Worm (Caenorhabditis elegans) whole organism, late embryonic: ENCODE data around the gene arl-6.

Experiments
- C38D4.7 ChIP-seq: fragments of 200-800 bp; sonication (Bioruptor generic); optimal IDR thresholded peaks from 2 replicates; lab custom pipeline; 2018; ENCODE audit warnings: mild to moderate bottlenecking, missing genetic modification characterization, moderate library complexity, missing compliant biosample characterization
- K02D7.2 ChIP-seq: sonication (generic microtip); optimal IDR thresholded peaks from 2 replicates; lab custom pipeline; 2017; ENCODE audit warnings: mild to moderate bottlenecking, missing genetic modification characterization, missing compliant biosample characterization
- K09A11.1 ChIP-seq: sonication (generic microtip); optimal IDR thresholded peaks from 2 replicates; lab custom pipeline; 2017; ENCODE audit warnings: antibody characterized with exemption, mild to moderate bottlenecking, missing genetic modification characterization, missing compliant biosample characterization; ENCODE audit not compliant: insufficient read depth
- T23F11.4 ChIP-seq: fragments of 200-800 bp; sonication (Bioruptor generic); optimal IDR thresholded peaks from 2 replicates; lab custom pipeline; 2018; ENCODE audit warnings: mild to moderate bottlenecking, missing genetic modification characterization, missing compliant biosample characterization
- ceh-2 ChIP-seq: sonication (generic microtip); optimal IDR thresholded peaks from 2 replicates; lab custom pipeline; 2016; ENCODE audit warnings: missing genotype, missing genetic modification characterization, missing compliant biosample characterization
- ceh-30 ChIP-seq: fragments of 150-350 bp; optimal IDR thresholded peaks from 2 replicates; lab custom pipeline; 2014; ENCODE audit warnings: missing biosample characterization, missing genetic modification characterization
- ceh-31 ChIP-seq: sonication (generic microtip); optimal IDR thresholded peaks from 2 replicates; lab custom pipeline; 2016; ENCODE audit warnings: missing genetic modification characterization, missing compliant biosample characterization
- ceh-6 ChIP-seq: fragments of 200-800 bp; sonication (Bioruptor generic); optimal IDR thresholded peaks from 2 replicates; lab custom pipeline; 2018; ENCODE audit warnings: mild to moderate bottlenecking, missing genetic modification characterization, missing compliant biosample characterization
- che-1 ChIP-seq: sonication (generic microtip); optimal IDR thresholded peaks from 2 replicates; lab custom pipeline; 2016; ENCODE audit warnings: mild to moderate bottlenecking, missing genetic modification characterization, missing compliant biosample characterization
- dmd-4 ChIP-seq: sonication (generic microtip); optimal IDR thresholded peaks from 2 replicates; lab custom pipeline; 2016; ENCODE audit warnings: borderline replicate concordance, missing genetic modification characterization, missing compliant biosample characterization
- dve-1 ChIP-seq: sonication (generic microtip); optimal IDR thresholded peaks from 2 replicates; lab custom pipeline; 2017; ENCODE audit warnings: antibody characterized with exemption, mild to moderate bottlenecking, missing genetic modification characterization, missing compliant biosample characterization
- elt-2 ChIP-seq: sonication (generic microtip); optimal IDR thresholded peaks from 2 replicates; lab custom pipeline; 2016; ENCODE audit warnings: missing genetic modification reagents, missing genetic modification characterization, missing compliant biosample characterization
- elt-4 ChIP-seq: sonication (generic microtip); optimal IDR thresholded peaks from 2 replicates; lab custom pipeline; 2016; ENCODE audit warnings: missing genetic modification characterization, missing compliant biosample characterization
- ets-4 ChIP-seq: sonication (generic microtip); optimal IDR thresholded peaks from 2 replicates; lab custom pipeline; 2016; ENCODE audit warnings: missing genetic modification characterization, missing compliant biosample characterization
- eyg-1 ChIP-seq: sonication (generic microtip); optimal IDR thresholded peaks from 2 replicates; lab custom pipeline; 2016; ENCODE audit warnings: missing genotype, missing genetic modification characterization, missing compliant biosample characterization
- fax-1 ChIP-seq: sonication (generic microtip); optimal IDR thresholded peaks from 2 replicates; lab custom pipeline; 2016; ENCODE audit warnings: missing genotype, missing genetic modification characterization, missing compliant biosample characterization
- fkh-10 ChIP-seq: fragments of 150-350 bp; optimal IDR thresholded peaks from 2 replicates; lab custom pipeline; 2014; ENCODE audit warnings: missing biosample characterization, missing genetic modification reagents, missing genetic modification characterization
- gmeb-2 ChIP-seq: sonication (generic microtip); optimal IDR thresholded peaks from 2 replicates; lab custom pipeline; 2016; ENCODE audit warnings: missing genetic modification characterization, inconsistent platforms, missing compliant biosample characterization
- hlh-13 ChIP-seq: fragments of 200-800 bp; sonication (Bioruptor generic); optimal IDR thresholded peaks from 2 replicates; lab custom pipeline; 2018; ENCODE audit warnings: mild to moderate bottlenecking, missing genetic modification characterization, missing compliant biosample characterization
- hlh-15 ChIP-seq: sonication (generic microtip); optimal IDR thresholded peaks from 2 replicates; lab custom pipeline; 2016; ENCODE audit warnings: missing genetic modification characterization, missing compliant biosample characterization
- hlh-6 ChIP-seq: sonication (generic microtip); optimal IDR thresholded peaks from 2 replicates; lab custom pipeline; 2016; ENCODE audit warnings: missing genotype, missing genetic modification characterization, missing compliant biosample characterization
- lim-6 ChIP-seq: sonication (generic microtip); optimal IDR thresholded peaks from 2 replicates; lab custom pipeline; 2016; ENCODE audit warnings: missing genetic modification characterization, missing compliant biosample characterization
- lin-11 ChIP-seq: fragments of 200-800 bp; sonication (Bioruptor generic); optimal IDR thresholded peaks from 2 replicates; lab custom pipeline; 2018; ENCODE audit warnings: mild to moderate bottlenecking, missing genetic modification characterization, missing compliant biosample characterization
- mec-3 ChIP-seq: sonication (generic microtip); optimal IDR thresholded peaks from 2 replicates; lab custom pipeline; 2016; ENCODE audit warnings: borderline replicate concordance, missing genetic modification characterization, missing compliant biosample characterization
- nfya-1 ChIP-seq: sonication (generic microtip); optimal IDR thresholded peaks from 2 replicates; lab custom pipeline; 2017; ENCODE audit warnings: missing genetic modification characterization, mild to moderate bottlenecking, missing compliant biosample characterization, antibody characterized with exemption, moderate library complexity
- npax-4 ChIP-seq: sonication (generic microtip); optimal IDR thresholded peaks from 2 replicates; lab custom pipeline; 2016; ENCODE audit warnings: missing genetic modification characterization, missing compliant biosample characterization
- pat-9 ChIP-seq: fragments of 200-800 bp; sonication (Bioruptor generic); optimal IDR thresholded peaks from 2 replicates; lab custom pipeline; 2018; ENCODE audit warnings: mild to moderate bottlenecking, missing genetic modification characterization, moderate library complexity, missing compliant biosample characterization
- pha-2 ChIP-seq: sonication (generic microtip); optimal IDR thresholded peaks from 2 replicates; lab custom pipeline; 2017; ENCODE audit warnings: mild to moderate bottlenecking, missing genetic modification characterization, missing compliant biosample characterization
- pha-4 ChIP-seq: fragments of 150-350 bp; optimal IDR thresholded peaks from 2 replicates; lab custom pipeline; 2018; ENCODE audit warnings: missing biosample characterization, missing genetic modification reagents, missing genetic modification characterization
- pqm-1 ChIP-seq: sonication (generic microtip); optimal IDR thresholded peaks from 2 replicates; lab custom pipeline; 2016; ENCODE audit warnings: missing genetic modification characterization, missing compliant biosample characterization
- pros-1 ChIP-seq: fragments of 150-350 bp; optimal IDR thresholded peaks from 2 replicates; lab custom pipeline; 2014; ENCODE audit warnings: missing biosample characterization, missing genetic modification reagents, missing genetic modification characterization
- rnt-1 ChIP-seq: sonication (generic microtip); optimal IDR thresholded peaks from 2 replicates; lab custom pipeline; 2016; ENCODE audit warnings: missing genetic modification characterization, missing compliant biosample characterization
- sdc-2 ChIP-seq: sonication (generic microtip); optimal IDR thresholded peaks from 2 replicates; lab custom pipeline; 2016; ENCODE audit warnings: missing genotype, missing genetic modification characterization, missing compliant biosample characterization
- sox-2 ChIP-seq: fragments of 200-800 bp; sonication (Bioruptor generic); IDR thresholded peaks from 2 replicates; pipeline ENCODE4 v1.3.6; 2022; ENCODE audit warnings: missing genetic modification reagents, missing genetic modification characterization, missing compliant biosample characterization
- syd-9 ChIP-seq: sonication (generic microtip); optimal IDR thresholded peaks from 2 replicates; lab custom pipeline; 2016; ENCODE audit warnings: mild to moderate bottlenecking, missing genetic modification characterization, moderate library complexity, missing compliant biosample characterization
- tbx-2 ChIP-seq: sonication (generic microtip); optimal IDR thresholded peaks from 2 replicates; lab custom pipeline; 2016; ENCODE audit warnings: missing genetic modification characterization, missing compliant biosample characterization
- ttx-3 ChIP-seq: sonication (generic microtip); optimal IDR thresholded peaks from 2 replicates; lab custom pipeline; 2016; ENCODE audit warnings: missing genetic modification reagents, missing genetic modification characterization, missing compliant biosample characterization
- unc-3 ChIP-seq, 2 experiments: fragments of 200-800 bp in 1 of 2; sonication (Bioruptor generic) in 1 of 2; sonication (generic microtip) in 1 of 2; conservative IDR thresholded peaks in 1 of 2; optimal IDR thresholded peaks in 1 of 2; 2 replicates each; pipeline versions ENCODE4 v1.3.6 to Lab custom; 2016 to 2022; ENCODE audit warnings: missing compliant biosample characterization in 2 of 2, missing genetic modification characterization in 2 of 2, missing genetic modification reagents in 1 of 2
- unc-42 ChIP-seq: sonication (generic microtip); optimal IDR thresholded peaks from 2 replicates; lab custom pipeline; 2016; ENCODE audit warnings: missing genotype, missing genetic modification characterization, missing compliant biosample characterization
- unc-55 ChIP-seq: sonication (generic microtip); optimal IDR thresholded peaks from 2 replicates; lab custom pipeline; 2017; ENCODE audit warnings: missing biosample characterization, missing genetic modification reagents, missing genetic modification characterization
- unc-86 ChIP-seq: sonication (generic microtip); optimal IDR thresholded peaks from 2 replicates; lab custom pipeline; 2016; ENCODE audit warnings: missing genetic modification characterization, missing compliant biosample characterization
- zip-5 ChIP-seq: sonication (generic microtip); optimal IDR thresholded peaks from 2 replicates; lab custom pipeline; 2016; ENCODE audit warnings: missing genetic modification characterization, missing compliant biosample characterization
- ztf-16 ChIP-seq: sonication (generic microtip); optimal IDR thresholded peaks from 2 replicates; lab custom pipeline; 2017; ENCODE audit warnings: missing genetic modification characterization, missing compliant biosample characterization

Gene arl-6

DNA sequence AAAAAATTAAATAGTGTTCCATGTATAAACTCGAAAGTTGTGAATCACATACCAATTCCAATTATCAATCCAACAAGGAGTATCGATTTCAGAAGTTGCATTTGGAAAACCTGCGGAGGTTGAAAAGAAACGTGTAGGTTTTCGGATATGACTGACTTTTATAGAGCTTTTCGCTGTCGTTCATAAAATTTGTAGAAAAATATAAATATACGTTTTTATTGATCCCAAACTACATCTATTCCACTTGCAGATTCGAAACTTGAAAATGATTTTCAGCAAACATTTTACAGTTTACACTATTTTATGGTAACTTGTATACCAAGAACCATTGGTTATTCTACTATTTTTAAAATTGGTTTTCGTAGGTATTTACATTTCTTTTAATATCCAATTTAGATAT, 27.5 kb upstream of the arl-6 start, which contains the start of gene clec-156:
clec-156 (minus strand) TSS at position 101 of the 400 bp plus-strand sequence.
- TF ChIP-seq elt-2 (tag; lab: Kevin White, UChicago) (no peak), sox-2 (no peak), syd-9 (no peak), T23F11.4 (no peak), pat-9 (tag; lab: Kevin White, UChicago) (no peak), eyg-1 (no peak), zip-5 (no peak), mec-3 (tag; lab: Kevin White, UChicago) (no peak), K02D7.2 (tag; lab: Kevin White, UChicago) (no peak), ceh-2 (tag; lab: Kevin White, UChicago) (no peak), pros-1 (no peak), che-1 (no peak), fax-1 (tag; lab: Kevin White, UChicago) (no peak), unc-55 (GFP tag; lab: Kevin White, UChicago) (no peak), pha-4 (tag; lab: Kevin White, UChicago) (no peak), unc-42 (no peak), lim-6 (tag; lab: Kevin White, UChicago) (no peak), nfya-1 (no peak)
- TF ChIP-seq, all 69 proteins: peak for 0

DNA sequence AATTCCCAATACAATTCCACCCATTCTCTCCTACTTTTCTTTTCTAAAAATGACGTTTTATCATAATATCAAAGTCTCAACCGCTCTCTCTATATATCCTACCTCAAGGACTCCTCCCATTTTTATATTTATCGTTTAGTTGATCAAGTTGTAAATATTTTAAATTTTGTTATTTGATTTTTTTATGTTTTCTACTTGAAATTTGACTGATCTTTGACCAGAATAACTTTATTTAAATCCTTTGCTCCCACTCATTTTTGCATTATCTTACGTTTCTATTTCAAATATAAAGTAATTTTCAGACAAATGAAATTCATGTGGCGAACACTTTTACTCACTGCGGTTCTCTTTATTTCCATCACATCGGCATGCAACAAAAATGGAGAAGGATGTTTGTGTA, 22.8 kb upstream of the arl-6 start, which contains the start of the genes acbp-7 and F26A1.19:
acbp-7 (plus strand) TSS at position 301 of the 400 bp plus-strand sequence.
F26A1.19 (plus strand) TSS at position 303 of the 400 bp plus-strand sequence.
- TF ChIP-seq unc-55 (GFP tag; lab: Kevin White, UChicago), result no peak
- TF ChIP-seq rnt-1, result no peak
- TF ChIP-seq K09A11.1 (tag; lab: Kevin White, UChicago), result no peak
- TF ChIP-seq ttx-3 (tag; lab: Kevin White, UChicago), result no peak
- no peak for TF ChIP-seq dmd-4 (tag; lab: Kevin White, UChicago)
- TF ChIP-seq ets-4, result no peak
- no peak for TF ChIP-seq sox-2
- no peak for TF ChIP-seq C38D4.7 (GFP tag; lab: Kevin White, UChicago)
- TF ChIP-seq ceh-6 (GFP tag; lab: Kevin White, UChicago), result no peak
- no peak for TF ChIP-seq fkh-10 (GFP tag; lab: Kevin White, UChicago)
- TF ChIP-seq sdc-2, result no peak

DNA sequence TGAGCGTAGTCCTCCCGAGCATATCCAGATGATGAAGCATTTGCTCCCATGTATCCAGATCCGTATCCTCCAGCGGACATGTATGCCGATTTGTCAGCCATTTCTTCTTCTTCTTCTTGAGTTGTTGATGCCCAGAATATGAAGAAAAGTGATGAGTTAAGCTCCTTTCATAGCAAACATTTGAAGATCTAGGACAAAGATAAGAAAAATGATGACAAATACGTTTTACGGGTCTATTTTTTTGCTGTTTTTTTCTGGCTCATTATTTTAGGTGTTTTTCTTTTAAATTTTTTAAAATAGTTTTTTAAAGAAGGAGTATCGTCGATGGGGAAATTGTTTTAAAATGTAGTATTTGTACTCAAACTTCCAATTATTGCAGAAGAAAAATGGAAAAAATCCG, 15.6 kb upstream of the arl-6 start, which contains the start of gene nspd-9:
nspd-9 (minus strand) TSS at position 101 of the 400 bp plus-strand sequence.
- TF ChIP-seq unc-86, result no peak
- TF ChIP-seq lin-11 (tag; lab: Kevin White, UChicago), result no peak
- TF ChIP-seq lim-6 (tag; lab: Kevin White, UChicago), result no peak
- TF ChIP-seq npax-4, result no peak
- no peak for TF ChIP-seq tbx-2 (tag; lab: Kevin White, UChicago)
- no peak for TF ChIP-seq sox-2
- no peak for TF ChIP-seq ceh-30 (tag; lab: Kevin White, UChicago)
- no peak for TF ChIP-seq gmeb-2 (tag; lab: Kevin White, UChicago)
- no peak for TF ChIP-seq hlh-6 (tag; lab: Kevin White, UChicago)
- TF ChIP-seq, all 69 proteins: peak for 0

DNA sequence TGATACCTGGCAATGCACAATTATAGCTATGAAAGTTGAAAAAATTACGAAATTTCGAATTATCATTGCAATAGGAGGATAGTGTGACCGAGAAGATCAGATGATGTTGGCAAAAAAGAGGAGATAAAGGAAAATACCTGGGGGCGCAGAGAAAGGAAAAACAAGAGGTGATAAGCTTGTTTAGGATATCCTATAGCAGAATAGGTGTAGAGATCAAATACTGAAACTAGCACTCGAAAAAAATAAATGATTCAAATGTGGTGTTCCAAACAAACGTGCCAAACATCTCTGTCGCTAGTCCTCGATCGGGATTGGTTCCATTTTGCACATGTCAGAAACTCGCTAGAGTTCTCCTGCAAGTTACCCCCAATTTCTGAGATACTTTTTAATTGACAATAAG, 14.8 kb upstream of the arl-6 start, which contains the start of gene F26A1.9:
F26A1.9 (minus strand) TSS at position 101 of the 400 bp plus-strand sequence.
- TF ChIP-seq fax-1 (tag; lab: Kevin White, UChicago) (no peak), pha-2 (tag; lab: Kevin White, UChicago) (no peak), ztf-16 (tag; lab: Kevin White, UChicago) (no peak), K09A11.1 (tag; lab: Kevin White, UChicago) (no peak), elt-4 (tag; lab: Kevin White, UChicago) (no peak), K02D7.2 (tag; lab: Kevin White, UChicago) (no peak), ets-4 (no peak), ceh-31 (tag; lab: Kevin White, UChicago) (no peak), tbx-2 (tag; lab: Kevin White, UChicago) (no peak), unc-86 (no peak), unc-55 (GFP tag; lab: Kevin White, UChicago) (no peak), ceh-2 (tag; lab: Kevin White, UChicago) (no peak), pros-1 (no peak), T23F11.4 (no peak), pqm-1 (no peak), dve-1 (no peak), unc-3 (GFP tag; conservative IDR thresholded peaks at IDR 0.05; lab: Robert Waterston, UW) (no peak), unc-3 (tag; optimal IDR thresholded peaks at IDR 0.05; lab: Kevin White, UChicago) (no peak), hlh-15 (tag; lab: Kevin White, UChicago) (no peak), hlh-13 (GFP tag; lab: Kevin White, UChicago) (no peak), lim-6 (tag; lab: Kevin White, UChicago) (no peak)
